Worm (Caenorhabditis elegans) whole organism, L4/young adult: ENCODE measurements around the gene hnd-1.

Source experiments
- W03F9.2 ChIP-seq: fragments of 150-350 bp; optimal IDR thresholded peaks from 2 replicates; lab custom pipeline; 2014; ENCODE audit warnings: missing biosample characterization, missing genetic modification characterization
- dao-5 ChIP-seq: sonication (generic microtip); optimal IDR thresholded peaks from 2 replicates; lab custom pipeline; 2016; ENCODE audit warnings: missing genotype, missing genetic modification characterization, moderate library complexity, missing compliant biosample characterization
- him-1 ChIP-seq: sonication (generic microtip); optimal IDR thresholded peaks from 2 replicates; lab custom pipeline; 2016; ENCODE audit warnings: missing genotype, missing genetic modification reagents, missing genetic modification characterization, missing compliant biosample characterization

Gene hnd-1

ce11 chrX:11702236-11702635 is 17.9 kb downstream of the hnd-1 start, which contains the start of gene C44C10.3:
TSS of gene C44C10.3 (plus strand) at chrX:11702536.
- TF ChIP-seq W03F9.2 (tag; lab: Kevin White, UChicago): no peak
- no peak for TF ChIP-seq dao-5 (tag; lab: Kevin White, UChicago)
- no peak for TF ChIP-seq him-1 (tag; lab: Kevin White, UChicago)

DNA sequence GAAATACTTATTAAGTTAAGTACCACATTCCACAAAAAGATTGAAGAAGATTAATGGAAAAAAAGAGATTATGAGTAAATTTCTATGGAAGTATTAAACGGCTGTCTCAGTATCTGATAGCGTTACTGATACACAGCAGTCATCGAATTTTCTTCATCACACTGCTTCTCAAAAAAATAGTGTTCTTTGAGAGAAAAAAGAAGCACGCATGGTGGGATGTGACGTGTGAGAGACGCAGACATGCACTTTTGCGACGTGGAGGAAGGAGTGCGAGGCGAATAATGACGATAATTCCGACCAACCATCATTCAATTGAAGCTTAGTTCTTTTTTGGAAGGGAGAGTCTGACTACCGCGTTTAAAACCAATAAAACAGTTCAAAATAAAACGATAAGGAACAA is 25.9 kb downstream of the hnd-1 start, which contains the start of gene C44C10.11:
Gene C44C10.11, minus strand, starts transcription at position 115 of the 400 bp plus-strand sequence.
- TF ChIP-seq W03F9.2 (tag; lab: Kevin White, UChicago) (peak; percentile 16), him-1 (tag; lab: Kevin White, UChicago) (no peak)

DNA sequence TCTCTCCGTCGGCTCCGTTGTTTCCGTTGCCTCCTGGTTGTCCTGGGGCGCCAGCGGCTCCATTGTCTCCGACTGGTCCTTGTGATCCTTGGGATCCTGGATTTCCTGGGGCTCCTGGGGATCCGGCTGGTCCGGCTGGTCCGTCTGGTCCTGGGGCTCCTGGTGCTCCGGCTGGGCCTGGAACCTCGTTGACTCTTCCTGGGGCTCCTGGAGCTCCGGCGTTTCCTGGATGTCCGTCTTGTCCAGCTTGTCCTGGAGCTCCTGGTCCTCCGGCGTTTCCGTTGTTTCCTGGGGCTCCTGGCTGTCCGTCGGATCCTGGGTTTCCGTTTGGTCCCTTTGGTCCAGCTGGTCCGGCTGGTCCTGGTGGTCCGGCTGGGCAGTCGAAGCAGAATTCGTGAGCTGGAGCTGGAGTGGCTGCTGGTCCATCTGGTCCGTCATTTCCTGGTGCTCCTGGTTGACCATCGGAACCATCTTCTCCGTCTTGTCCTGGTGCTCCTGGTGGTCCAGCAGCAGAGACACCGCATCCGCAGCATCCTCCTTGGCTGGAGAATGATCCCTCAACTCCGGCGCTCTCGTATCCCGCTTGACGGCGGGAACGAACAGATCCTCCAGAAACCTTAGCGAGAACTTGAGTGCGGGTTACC is 27.2 kb downstream of the hnd-1 start:
- no peak for TF ChIP-seq him-1 (tag; lab: Kevin White, UChicago)
- no peak for TF ChIP-seq W03F9.2 (tag; lab: Kevin White, UChicago)
- TF ChIP-seq dao-5 (tag; lab: Kevin White, UChicago): no peak

DNA sequence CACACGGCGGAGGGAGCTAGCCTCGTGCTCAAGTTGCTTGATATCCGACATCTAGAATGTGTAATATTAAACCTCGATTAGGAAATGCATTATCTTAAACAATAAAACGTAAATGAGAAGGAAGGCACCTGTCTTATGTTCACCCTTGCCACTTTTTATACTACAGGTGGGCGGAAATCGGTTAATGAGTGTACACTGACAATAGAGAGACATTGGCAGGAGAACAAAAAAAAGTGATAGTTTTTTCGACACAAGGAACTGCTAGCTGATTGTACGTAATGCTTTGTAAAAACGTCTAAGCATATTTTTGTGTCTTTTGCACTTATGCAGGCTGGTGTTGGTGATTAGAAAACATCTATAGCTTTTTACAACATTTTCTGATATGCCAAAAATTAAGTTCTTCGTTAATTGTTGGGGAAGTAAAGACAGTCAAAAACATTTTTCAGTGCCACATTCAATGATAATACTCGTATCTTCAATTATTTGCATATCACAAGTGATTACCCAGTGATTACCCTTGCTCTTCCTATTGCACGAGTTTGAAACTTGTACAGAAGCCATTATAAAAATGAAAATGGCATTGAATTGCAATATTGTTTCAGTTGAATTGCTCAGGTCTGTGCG is 28.0 kb downstream of the hnd-1 start, which contains the start of gene col-180:
Gene col-180, minus strand, starts transcription at position 51 of the 624 bp plus-strand sequence.
- TF ChIP-seq W03F9.2 (tag; lab: Kevin White, UChicago) (no peak), dao-5 (tag; lab: Kevin White, UChicago) (no peak), him-1 (tag; lab: Kevin White, UChicago) (no peak)

ce11 chrX:11716463-11716960 is 32.2 kb downstream of the hnd-1 start, which contains the start of gene C44C10.9:
TSS of gene C44C10.9 (minus strand) at chrX:11716513.
- TF ChIP-seq dao-5 (tag; lab: Kevin White, UChicago): no peak
- no peak for TF ChIP-seq him-1 (tag; lab: Kevin White, UChicago)
- no peak for TF ChIP-seq W03F9.2 (tag; lab: Kevin White, UChicago)

ce11 chrX:11718751-11719150 is 34.4 kb downstream of the hnd-1 start:
- TF ChIP-seq dao-5 (tag; lab: Kevin White, UChicago) (no peak), W03F9.2 (tag; lab: Kevin White, UChicago) (no peak), him-1 (tag; lab: Kevin White, UChicago) (no peak)

- TF ChIP-seq W03F9.2 (tag; lab: Kevin White, UChicago): no peak
- TF ChIP-seq dao-5 (tag; lab: Kevin White, UChicago): no peak
- no peak for TF ChIP-seq him-1 (tag; lab: Kevin White, UChicago)
Observed at ce11 chrX:11720058-11720457, 35.7 kb downstream of the hnd-1 start.

ce11 chrX:11723781-11724201 is 39.4 kb downstream of the hnd-1 start, which contains the start of gene D1053.4:
TSS of gene D1053.4 (minus strand) at chrX:11723800.
- TF ChIP-seq W03F9.2 (tag; lab: Kevin White, UChicago) (no peak), him-1 (tag; lab: Kevin White, UChicago) (no peak), dao-5 (tag; lab: Kevin White, UChicago) (no peak)

- no peak for TF ChIP-seq W03F9.2 (tag; lab: Kevin White, UChicago)
- no peak for TF ChIP-seq dao-5 (tag; lab: Kevin White, UChicago)
- TF ChIP-seq him-1 (tag; lab: Kevin White, UChicago): no peak
Observed at ce11 chrX:11725646-11726045, 41.3 kb downstream of the hnd-1 start.

- TF ChIP-seq him-1 (tag; lab: Kevin White, UChicago) (no peak), dao-5 (tag; lab: Kevin White, UChicago) (no peak), W03F9.2 (tag; lab: Kevin White, UChicago) (no peak)
Observed at ce11 chrX:11726450-11726849, 42.1 kb downstream of the hnd-1 start.

- TF ChIP-seq him-1 (tag; lab: Kevin White, UChicago): no peak
- TF ChIP-seq dao-5 (tag; lab: Kevin White, UChicago): no peak
- peak; percentile 20 for TF ChIP-seq W03F9.2 (tag; lab: Kevin White, UChicago)
Observed at ce11 chrX:11727761-11728160, 43.4 kb downstream of the hnd-1 start, which contains the start of the genes gst-42 and D1053.2. TSS of gene gst-42 (minus strand) at chrX:11727936. TSS of gene D1053.2 (plus strand) at chrX:11728151.

ce11 chrX:11732752-11733151 is 48.4 kb downstream of the hnd-1 start:
- TF ChIP-seq him-1 (tag; lab: Kevin White, UChicago) (no peak), dao-5 (tag; lab: Kevin White, UChicago) (no peak), W03F9.2 (tag; lab: Kevin White, UChicago) (no peak)

DNA sequence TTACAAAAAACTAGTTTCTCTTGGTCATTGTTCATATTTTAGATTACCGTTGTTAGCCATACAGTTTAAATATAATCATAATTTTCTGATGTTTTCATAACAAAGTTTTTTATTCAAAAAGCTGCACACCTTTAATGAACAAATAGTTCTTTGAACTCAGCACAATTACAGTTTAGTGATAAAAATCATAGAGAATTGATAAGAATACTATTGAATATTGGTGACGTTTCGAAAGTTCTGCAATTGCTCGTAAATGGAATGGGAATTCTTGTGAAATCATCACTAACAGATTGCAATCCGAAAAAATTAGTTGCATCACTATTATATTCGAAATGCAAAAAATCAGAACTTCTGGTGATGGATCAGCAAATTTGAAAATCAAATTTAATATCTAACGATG is 49.7 kb downstream of the hnd-1 start:
- TF ChIP-seq him-1 (tag; lab: Kevin White, UChicago): no peak
- no peak for TF ChIP-seq W03F9.2 (tag; lab: Kevin White, UChicago)
- no peak for TF ChIP-seq dao-5 (tag; lab: Kevin White, UChicago)
